Fruit fly (Drosophila melanogaster) whole organism, prepupa: ENCODE results near the gene CG2017.

Source experiments
- CG10669 ChIP-seq: fragments of 200-800 bp; sonication (Bioruptor generic); optimal IDR thresholded peaks from 3 replicates; lab custom pipeline; 2018; ENCODE audit warnings: missing biosample characterization, mild to moderate bottlenecking, missing genetic modification characterization, moderate library complexity
- CG11294 ChIP-seq: fragments of 200-800 bp; sonication (Bioruptor generic); IDR thresholded peaks from 2 replicates; pipeline ENCODE4 v1.3.6; 2022; ENCODE audit warnings: missing biosample characterization, missing genetic modification characterization
- CG11762 ChIP-seq: fragments of 200-800 bp; sonication (Bioruptor generic); optimal IDR thresholded peaks from 3 replicates; lab custom pipeline; 2016; ENCODE audit warnings: missing biosample characterization, missing genetic modification characterization; ENCODE audit not compliant: insufficient read depth
- CG11902 ChIP-seq: fragments of 200-800 bp; sonication (Bioruptor generic); optimal IDR thresholded peaks from 3 replicates; lab custom pipeline; 2016; ENCODE audit warnings: missing biosample characterization, missing genetic modification characterization
- CG15336 ChIP-seq: fragments of 200-800 bp; sonication (Bioruptor generic); IDR thresholded peaks from 2 replicates; pipeline ENCODE4 v1.3.6; 2022; ENCODE audit warnings: missing biosample characterization, missing genetic modification characterization
- CG1621 ChIP-seq: fragments of 200-800 bp; sonication (Bioruptor generic); optimal IDR thresholded peaks from 3 replicates; lab custom pipeline; 2018; ENCODE audit warnings: missing biosample characterization, mild to moderate bottlenecking, missing genetic modification characterization
- CG16779 ChIP-seq: fragments of 200-800 bp; sonication (Bioruptor generic); optimal IDR thresholded peaks from 3 replicates; lab custom pipeline; 2017; ENCODE audit warnings: missing biosample characterization, mild to moderate bottlenecking, missing genetic modification characterization
- CG3032 ChIP-seq: fragments of 200-800 bp; optimal IDR thresholded peaks from 2 replicates; lab custom pipeline; 2019; ENCODE audit warnings: missing biosample characterization, mild to moderate bottlenecking, missing genetic modification characterization, moderate library complexity
- CG34406 ChIP-seq: fragments of 200-800 bp; sonication (Bioruptor generic); optimal IDR thresholded peaks from 3 replicates; lab custom pipeline; 2016; ENCODE audit warnings: missing biosample characterization, missing genetic modification characterization
- CG3919 ChIP-seq: fragments of 200-800 bp; sonication (Bioruptor generic); optimal IDR thresholded peaks from 3 replicates; lab custom pipeline; 2016; ENCODE audit warnings: missing biosample characterization, missing genetic modification characterization
- CG4318 ChIP-seq: fragments of 200-800 bp; sonication (Bioruptor generic); optimal IDR thresholded peaks from 3 replicates; lab custom pipeline; 2017; ENCODE audit warnings: missing biosample characterization, mild to moderate bottlenecking, missing genetic modification characterization
- CG6163 ChIP-seq: fragments of 200-800 bp; sonication (Bioruptor generic); IDR thresholded peaks from 3 replicates; pipeline ENCODE4 v1.3.6; 2022; ENCODE audit warnings: missing biosample characterization, missing genetic modification characterization
- CG6276 ChIP-seq: fragments of 200-800 bp; sonication (Bioruptor generic); optimal IDR thresholded peaks from 2 replicates; lab custom pipeline; 2017; ENCODE audit warnings: missing biosample characterization, mild to moderate bottlenecking, missing genetic modification characterization
- CG6792 ChIP-seq: fragments of 200-800 bp; sonication (Bioruptor generic); optimal IDR thresholded peaks from 3 replicates; lab custom pipeline; 2016; ENCODE audit warnings: missing biosample characterization, missing genetic modification characterization
- CG6808 ChIP-seq: fragments of 200-800 bp; sonication (Bioruptor generic); optimal IDR thresholded peaks from 3 replicates; lab custom pipeline; 2017; ENCODE audit warnings: missing biosample characterization, missing genetic modification characterization, mild to moderate bottlenecking, moderate library complexity, missing genetic modification reagents
- CG6854 ChIP-seq: fragments of 200-800 bp; sonication (Bioruptor generic); optimal IDR thresholded peaks from 2 replicates; lab custom pipeline; 2017; ENCODE audit warnings: missing biosample characterization, mild to moderate bottlenecking, missing genetic modification characterization
- CG7368 ChIP-seq: fragments of 200-800 bp; sonication (Bioruptor generic); optimal IDR thresholded peaks from 3 replicates; lab custom pipeline; 2016; ENCODE audit warnings: missing biosample characterization, missing genetic modification characterization
- CG8119 ChIP-seq: fragments of 200-800 bp; sonication (Bioruptor generic); IDR thresholded peaks from 3 replicates; pipeline ENCODE4 v1.3.6; 2022; ENCODE audit warnings: missing biosample characterization, missing genetic modification characterization
- CG8632 ChIP-seq: fragments of 200-800 bp; sonication (Bioruptor generic); optimal IDR thresholded peaks from 3 replicates; lab custom pipeline; 2016; ENCODE audit warnings: missing biosample characterization, missing genetic modification characterization
- CG9139 ChIP-seq: fragments of 200-800 bp; sonication (Bioruptor generic); optimal IDR thresholded peaks from 3 replicates; lab custom pipeline; 2017; ENCODE audit warnings: missing biosample characterization, mild to moderate bottlenecking, missing genetic modification characterization
- Eip75B ChIP-seq: fragments of 200-800 bp; sonication (Bioruptor generic); optimal IDR thresholded peaks from 3 replicates; lab custom pipeline; 2016; ENCODE audit warnings: missing biosample characterization, missing genetic modification characterization
- Eip93F ChIP-seq: fragments of 200-800 bp; sonication (Bioruptor generic); optimal IDR thresholded peaks from 2 replicates; lab custom pipeline; 2016; ENCODE audit warnings: missing biosample characterization, mild to moderate bottlenecking, missing genetic modification characterization
- Ets21C ChIP-seq: fragments of 200-800 bp; sonication (Bioruptor generic); optimal IDR thresholded peaks from 3 replicates; lab custom pipeline; 2016; ENCODE audit warnings: missing biosample characterization, missing genetic modification characterization
- Ets96B ChIP-seq: fragments of 200-800 bp; optimal IDR thresholded peaks from 2 replicates; lab custom pipeline; 2019; ENCODE audit warnings: missing biosample characterization, mild to moderate bottlenecking, missing genetic modification characterization, moderate library complexity
- Gug ChIP-seq: fragments of 200-800 bp; sonication (Bioruptor generic); IDR thresholded peaks from 2 replicates; pipeline ENCODE4 v1.3.6; 2022; ENCODE audit warnings: missing biosample characterization, missing genetic modification characterization
- Hr39 ChIP-seq: fragments of 200-800 bp; sonication (Bioruptor generic); optimal IDR thresholded peaks from 2 replicates; lab custom pipeline; 2016; ENCODE audit warnings: missing biosample characterization, missing genetic modification characterization
- Hr4 ChIP-seq: fragments of 200-800 bp; sonication (Bioruptor generic); optimal IDR thresholded peaks from 3 replicates; lab custom pipeline; 2016; ENCODE audit warnings: missing biosample characterization, missing genetic modification characterization
- Lpt ChIP-seq: fragments of 200-800 bp; sonication (Bioruptor generic); optimal IDR thresholded peaks from 3 replicates; lab custom pipeline; 2016; ENCODE audit warnings: missing biosample characterization, missing genetic modification characterization
- Met ChIP-seq: fragments of 200-800 bp; sonication (Bioruptor generic); optimal IDR thresholded peaks from 3 replicates; lab custom pipeline; 2016; ENCODE audit warnings: missing biosample characterization, missing genetic modification characterization
- OdsH ChIP-seq: fragments of 200-800 bp; sonication (Bioruptor generic); optimal IDR thresholded peaks from 3 replicates; lab custom pipeline; 2016; ENCODE audit warnings: missing biosample characterization, missing genetic modification characterization
- Smox ChIP-seq: fragments of 200-800 bp; sonication (Bioruptor generic); optimal IDR thresholded peaks from 3 replicates; lab custom pipeline; 2016; ENCODE audit warnings: missing biosample characterization, missing genetic modification characterization
- Sox102F ChIP-seq: fragments of 200-800 bp; sonication (Bioruptor generic); optimal IDR thresholded peaks from 2 replicates; lab custom pipeline; 2016; ENCODE audit warnings: missing biosample characterization, mild to moderate bottlenecking, missing genetic modification characterization
- Sox14 ChIP-seq: fragments of 200-800 bp; sonication (Bioruptor generic); optimal IDR thresholded peaks from 3 replicates; lab custom pipeline; 2016; ENCODE audit warnings: missing biosample characterization, missing genetic modification characterization
- Sox15 ChIP-seq: fragments of 200-800 bp; sonication (Bioruptor generic); optimal IDR thresholded peaks from 3 replicates; lab custom pipeline; 2016; ENCODE audit warnings: missing biosample characterization, missing genetic modification characterization
- achi ChIP-seq: fragments of 200-800 bp; sonication (Bioruptor generic); optimal IDR thresholded peaks from 3 replicates; lab custom pipeline; 2016; ENCODE audit warnings: missing biosample characterization, missing genetic modification characterization
- acj6 ChIP-seq: fragments of 200-800 bp; sonication (Bioruptor generic); optimal IDR thresholded peaks from 3 replicates; lab custom pipeline; 2016; ENCODE audit warnings: missing biosample characterization, missing genetic modification characterization
- cyc ChIP-seq: fragments of 200-800 bp; sonication (Bioruptor generic); optimal IDR thresholded peaks from 3 replicates; lab custom pipeline; 2016; ENCODE audit warnings: missing biosample characterization, missing genetic modification characterization
- dac ChIP-seq: fragments of 200-800 bp; sonication (Bioruptor generic); optimal IDR thresholded peaks from 2 replicates; lab custom pipeline; 2017; ENCODE audit warnings: missing biosample characterization, mild to moderate bottlenecking, missing genetic modification characterization
- dsx ChIP-seq: fragments of 200-800 bp; optimal IDR thresholded peaks from 3 replicates; lab custom pipeline; 2019; ENCODE audit warnings: missing biosample characterization, mild to moderate bottlenecking, missing genetic modification characterization, moderate library complexity; ENCODE audit not compliant: poor library complexity, severe bottlenecking
- eg ChIP-seq: fragments of 200-800 bp; sonication (Bioruptor generic); IDR thresholded peaks from 3 replicates; pipeline ENCODE4 v1.3.6; 2022; ENCODE audit warnings: missing biosample characterization, missing genetic modification characterization
- fd59A ChIP-seq: fragments of 200-800 bp; sonication (Bioruptor generic); optimal IDR thresholded peaks from 2 replicates; lab custom pipeline; 2017; ENCODE audit warnings: missing biosample characterization, mild to moderate bottlenecking, missing genetic modification characterization, missing genetic modification reagents
- fd85E ChIP-seq: fragments of 200-800 bp; sonication (Bioruptor generic); optimal IDR thresholded peaks from 3 replicates; lab custom pipeline; 2016; ENCODE audit warnings: missing biosample characterization, missing genetic modification characterization
- fkh ChIP-seq: fragments of 200-800 bp; sonication (Bioruptor generic); optimal IDR thresholded peaks from 3 replicates; lab custom pipeline; 2017; ENCODE audit warnings: missing biosample characterization, mild to moderate bottlenecking, missing genetic modification characterization, moderate library complexity
- lz ChIP-seq: fragments of 200-800 bp; sonication (Bioruptor generic); optimal IDR thresholded peaks from 3 replicates; lab custom pipeline; 2016; ENCODE audit warnings: missing biosample characterization, missing genetic modification characterization
- net ChIP-seq: fragments of 200-800 bp; sonication (Bioruptor generic); optimal IDR thresholded peaks from 3 replicates; lab custom pipeline; 2016; ENCODE audit warnings: missing biosample characterization, missing genetic modification characterization
- pdm3 ChIP-seq: fragments of 200-800 bp; sonication (Bioruptor generic); optimal IDR thresholded peaks from 3 replicates; lab custom pipeline; 2016; ENCODE audit warnings: missing biosample characterization, missing genetic modification characterization
- salr ChIP-seq, 2 experiments: fragments of 200-800 bp; sonication (Bioruptor generic); optimal IDR thresholded peaks; 3 replicates each; lab custom pipeline; 2016 to 2018; ENCODE audit warnings: missing biosample characterization in 2 of 2, missing genetic modification characterization in 2 of 2, mild to moderate bottlenecking in 1 of 2
- spab ChIP-seq: fragments of 200-800 bp; sonication (Bioruptor generic); optimal IDR thresholded peaks from 2 replicates; lab custom pipeline; 2017; ENCODE audit warnings: missing biosample characterization, mild to moderate bottlenecking, missing genetic modification characterization, missing genetic modification reagents
- ss ChIP-seq, 2 experiments: fragments of 200-800 bp; sonication (Bioruptor generic); optimal IDR thresholded peaks; 2 replicates in 1 of 2; 3 replicates in 1 of 2; lab custom pipeline; 2017 to 2018; ENCODE audit warnings: mild to moderate bottlenecking in 2 of 2, missing biosample characterization in 2 of 2, missing genetic modification characterization in 2 of 2, moderate library complexity in 1 of 2
- svp ChIP-seq: fragments of 200-800 bp; sonication (Bioruptor generic); peaks from one replicate; lab custom pipeline; 2016; ENCODE audit warnings: missing biosample characterization, missing genetic modification characterization
- vri ChIP-seq: fragments of 200-800 bp; sonication (Bioruptor generic); optimal IDR thresholded peaks from 3 replicates; lab custom pipeline; 2016; ENCODE audit warnings: missing biosample characterization, mild to moderate bottlenecking, missing genetic modification characterization

CG2017 gene

DNA sequence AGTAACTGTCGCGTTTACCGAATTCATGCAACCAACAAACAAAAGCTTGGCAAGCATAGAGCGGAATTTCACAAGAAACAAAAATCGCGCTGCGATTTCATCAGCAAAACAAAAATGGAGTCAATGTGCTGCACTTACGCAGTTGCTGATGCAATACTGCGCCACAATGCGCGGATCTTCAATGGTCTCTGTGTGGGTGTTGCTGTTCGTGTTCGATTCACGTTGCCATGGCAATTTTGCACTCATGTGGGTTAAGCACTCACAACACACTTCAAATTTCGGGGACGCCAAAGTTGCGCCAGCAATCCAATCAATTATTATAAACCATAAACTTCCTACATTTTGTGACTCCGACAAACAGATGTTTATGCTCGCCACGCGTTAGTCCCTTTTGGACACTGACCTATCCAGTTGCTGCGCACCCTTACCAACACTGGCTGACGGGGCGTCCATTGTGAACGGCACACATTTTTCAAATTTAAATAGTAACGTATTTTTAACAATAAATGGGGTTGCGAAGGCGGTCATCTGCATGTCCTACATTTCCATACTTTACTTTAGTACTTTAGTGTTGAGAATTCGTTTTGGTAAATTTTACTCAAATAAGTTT, at the start of gene CG2017:
TSS of gene CG2017 (minus strand) at position 374 of the 610 bp plus-strand sequence.
- TF ChIP-seq Sox15 (GFP tag; lab: Kevin White, UChicago): no peak
- TF ChIP-seq Hr4 (GFP tag; lab: Kevin White, UChicago): no peak
- peak; percentile 21 for TF ChIP-seq CG1621 (tag; lab: Kevin White, UChicago)
- TF ChIP-seq CG15336: peak; percentile 34; the same call in 1 of the 2 replicates
- TF ChIP-seq Hr39 (GFP tag; lab: Kevin White, UChicago): peak; percentile 22
- no peak for TF ChIP-seq CG11762 (GFP tag; lab: Kevin White, UChicago)
- peak; percentile 77 for TF ChIP-seq Sox14 (GFP tag; lab: Kevin White, UChicago)
- TF ChIP-seq Smox (GFP tag; lab: Kevin White, UChicago): peak; percentile 27
- TF ChIP-seq fd85E (GFP tag; lab: Kevin White, UChicago): no peak
- peak; percentile 49 for TF ChIP-seq CG3919 (GFP tag; lab: Kevin White, UChicago)
- TF ChIP-seq Ets96B (tag; lab: Kevin White, UChicago): no peak
- TF ChIP-seq Sox102F: no peak
- TF ChIP-seq CG6854 (GFP tag; lab: Kevin White, UChicago): no peak
- TF ChIP-seq CG6276: no peak
- TF ChIP-seq CG8119 (GFP tag; lab: Robert Waterston, UW): no peak
- TF ChIP-seq CG11294 (GFP tag; lab: Robert Waterston, UW): no peak
- peak in 1 of 2 experiments; percentile 3 for TF ChIP-seq ss (GFP tag; optimal IDR thresholded peaks at IDR 0.05; lab: Kevin White, UChicago)
- TF ChIP-seq CG10669: no peak
- TF ChIP-seq svp (GFP tag; lab: Kevin White, UChicago): peak; percentile 83
- no peak for TF ChIP-seq CG6792 (GFP tag; lab: Kevin White, UChicago)
- TF ChIP-seq Ets21C (GFP tag; lab: Kevin White, UChicago): peak; percentile 15
- TF ChIP-seq Gug: no peak
- no peak for TF ChIP-seq CG11902 (GFP tag; lab: Kevin White, UChicago)
- TF ChIP-seq cyc (GFP tag; lab: Kevin White, UChicago): peak; percentile 54
- no peak for TF ChIP-seq fkh
- TF ChIP-seq net (GFP tag; lab: Kevin White, UChicago): peak; percentile 4
- no peak for TF ChIP-seq Eip93F (GFP tag; lab: Kevin White, UChicago)
- TF ChIP-seq acj6 (GFP tag; lab: Kevin White, UChicago): no peak
- TF ChIP-seq CG8632: no peak
- peak; percentile 25 for TF ChIP-seq OdsH (GFP tag; lab: Kevin White, UChicago)
- TF ChIP-seq CG16779 (tag; lab: Kevin White, UChicago): no peak
- peak; percentile 42 for TF ChIP-seq lz (GFP tag; lab: Kevin White, UChicago)
- peak; percentile 19 for TF ChIP-seq CG3032
- TF ChIP-seq Lpt (GFP tag; lab: Kevin White, UChicago): no peak
- no peak for TF ChIP-seq fd59A (GFP tag; lab: Kevin White, UChicago)
- TF ChIP-seq CG6163: peak; percentile 50; the same call in 1 of the 3 replicates
- no peak for TF ChIP-seq dac (GFP tag; lab: Kevin White, UChicago)
- no peak for TF ChIP-seq CG9139 (GFP tag; lab: Kevin White, UChicago)
- TF ChIP-seq spab (GFP tag; lab: Kevin White, UChicago): no peak
- TF ChIP-seq Met: peak; percentile 44
- no peak for TF ChIP-seq CG4318 (GFP tag; lab: Kevin White, UChicago)
- TF ChIP-seq pdm3 (GFP tag; lab: Kevin White, UChicago): peak; percentile 11
- TF ChIP-seq CG34406: peak; percentile 23
- no peak for TF ChIP-seq salr (GFP tag; optimal IDR thresholded peaks at IDR 0.05; lab: Kevin White, UChicago)
- TF ChIP-seq eg (GFP tag; lab: Robert Waterston, UW): peak; percentile 21; the same call in 1 of the 3 replicates
- peak; percentile 34 for TF ChIP-seq dsx (GFP tag; lab: Kevin White, UChicago)
- no peak for TF ChIP-seq CG7368 (GFP tag; lab: Kevin White, UChicago)
- peak; percentile 94 for TF ChIP-seq vri (GFP tag; lab: Kevin White, UChicago)
- TF ChIP-seq CG6808: peak; percentile 5
- TF ChIP-seq achi (GFP tag; lab: Kevin White, UChicago): no peak
- no peak for TF ChIP-seq Eip75B
